Worm (Caenorhabditis elegans) whole organism, L4 larva: Measurements from ENCODE around the gene EGAP1.5.

Experiments
- F10B5.3 ChIP-seq: sonication (generic microtip); optimal IDR thresholded peaks from 2 replicates; lab custom pipeline; 2016; ENCODE audit warnings: mild to moderate bottlenecking, missing genetic modification characterization, missing compliant biosample characterization
- F26F4.8 ChIP-seq: fragments of 200-800 bp; sonication (Bioruptor generic); conservative IDR thresholded peaks from 2 replicates; pipeline ENCODE4 v1.3.6; 2022; ENCODE audit warnings: missing genetic modification characterization, missing compliant biosample characterization
- F44E2.7 ChIP-seq: fragments of 200-800 bp; sonication (Bioruptor generic); IDR thresholded peaks from 2 replicates; pipeline ENCODE4 v2.1.2; 2022; ENCODE audit warnings: missing genetic modification characterization, missing compliant biosample characterization
- R02D3.7 ChIP-seq: fragments of 150-350 bp; sonication (generic microtip); optimal IDR thresholded peaks from 3 replicates; lab custom pipeline; 2014; ENCODE audit warnings: missing biosample characterization, missing genetic modification characterization
- T20F7.1 ChIP-seq: fragments of 200-800 bp; sonication (Bioruptor generic); optimal IDR thresholded peaks from 2 replicates; lab custom pipeline; 2018; ENCODE audit warnings: mild to moderate bottlenecking, missing genetic modification characterization, missing compliant biosample characterization
- Y5F2A.4 ChIP-seq: fragments of 200-800 bp; sonication (Bioruptor generic); optimal IDR thresholded peaks from 2 replicates; lab custom pipeline; 2018; ENCODE audit warnings: mild to moderate bottlenecking, missing genetic modification characterization, missing compliant biosample characterization
- ZK337.2 ChIP-seq: fragments of 200-800 bp; sonication (Bioruptor generic); IDR thresholded peaks from 2 replicates; pipeline ENCODE4 v1.3.6; 2022; ENCODE audit warnings: missing genetic modification reagents, missing genetic modification characterization, missing compliant biosample characterization
- aha-1 ChIP-seq: fragments of 150-350 bp; peaks from one replicate; lab custom pipeline; 2014; ENCODE audit warnings: missing biosample characterization, missing genetic modification characterization
- aly-2 ChIP-seq: sonication (generic microtip); optimal IDR thresholded peaks from 2 replicates; lab custom pipeline; 2018; ENCODE audit warnings: missing biosample characterization, missing genetic modification characterization
- arid-1 ChIP-seq: fragments of 200-800 bp; sonication (Bioruptor generic); conservative IDR thresholded peaks from 2 replicates; pipeline ENCODE4 v1.3.6; 2022; ENCODE audit warnings: missing genetic modification reagents, missing genetic modification characterization, missing compliant biosample characterization
- attf-4 ChIP-seq: sonication (generic microtip); optimal IDR thresholded peaks from 3 replicates; lab custom pipeline; 2017; ENCODE audit warnings: missing biosample characterization, missing genetic modification characterization
- ceh-28 ChIP-seq: fragments of 150-350 bp; optimal IDR thresholded peaks from 2 replicates; lab custom pipeline; 2014; ENCODE audit warnings: missing biosample characterization, missing genetic modification reagents, missing genetic modification characterization
- ceh-32 ChIP-seq: sonication (generic microtip); optimal IDR thresholded peaks from 2 replicates; lab custom pipeline; 2016; ENCODE audit warnings: mild to moderate bottlenecking, missing genetic modification characterization, missing compliant biosample characterization; ENCODE audit not compliant: poor library complexity
- ceh-62 ChIP-seq: sonication (generic microtip); optimal IDR thresholded peaks from 2 replicates; lab custom pipeline; 2017; ENCODE audit warnings: missing biosample characterization, missing genetic modification characterization
- ceh-82 ChIP-seq: sonication (generic microtip); optimal IDR thresholded peaks from 2 replicates; lab custom pipeline; 2017; ENCODE audit warnings: missing biosample characterization, missing genetic modification characterization
- ces-1 ChIP-seq: fragments of 150-350 bp; sonication (generic microtip); optimal IDR thresholded peaks from 4 replicates; lab custom pipeline; 2014; ENCODE audit warnings: missing biosample characterization, missing genetic modification reagents, missing genetic modification characterization
- daf-12 ChIP-seq: fragments of 150-350 bp; optimal IDR thresholded peaks from 2 replicates; lab custom pipeline; 2014; ENCODE audit warnings: missing biosample characterization, missing genetic modification reagents, missing genetic modification characterization
- dmd-6 ChIP-seq: fragments of 200-800 bp; sonication (Bioruptor generic); IDR thresholded peaks from 2 replicates; pipeline ENCODE4 v1.3.6; 2022; ENCODE audit warnings: missing genetic modification reagents, missing genetic modification characterization, missing compliant biosample characterization
- dpl-1 ChIP-seq: fragments of 150-350 bp; optimal IDR thresholded peaks from 2 replicates; lab custom pipeline; 2014; ENCODE audit warnings: missing biosample characterization, missing genetic modification reagents, missing genetic modification characterization
- egl-27 ChIP-seq: sonication (generic microtip); optimal IDR thresholded peaks from 3 replicates; lab custom pipeline; 2017; ENCODE audit warnings: missing biosample characterization, missing genetic modification reagents, missing genetic modification characterization
- egl-43 ChIP-seq: fragments of 200-800 bp; sonication (Bioruptor generic); IDR thresholded peaks from 2 replicates; pipeline ENCODE4 v1.3.6; 2022; ENCODE audit warnings: missing genetic modification reagents, missing genetic modification characterization, missing compliant biosample characterization
- fos-1 ChIP-seq: fragments of 150-350 bp; optimal IDR thresholded peaks from 2 replicates; lab custom pipeline; 2014; ENCODE audit warnings: missing biosample characterization, missing genetic modification characterization
- hlh-11 ChIP-seq: fragments of 200-800 bp; sonication (Bioruptor generic); optimal IDR thresholded peaks from 2 replicates; lab custom pipeline; 2018; ENCODE audit warnings: mild to moderate bottlenecking, missing genetic modification characterization, missing compliant biosample characterization
- lim-7 ChIP-seq: fragments of 200-800 bp; sonication (Bioruptor generic); IDR thresholded peaks from 2 replicates; pipeline ENCODE4 v1.3.6; 2022; ENCODE audit warnings: missing genetic modification characterization, missing compliant biosample characterization
- lin-13 ChIP-seq: fragments of 150-350 bp; optimal IDR thresholded peaks from 2 replicates; lab custom pipeline; 2014; ENCODE audit warnings: missing biosample characterization, missing genetic modification reagents, missing genetic modification characterization
- lin-15B ChIP-seq: fragments of 150-350 bp; sonication (generic microtip); optimal IDR thresholded peaks from 3 replicates; lab custom pipeline; 2014; ENCODE audit warnings: missing biosample characterization, missing genetic modification characterization
- lin-38 ChIP-seq: fragments of 200-800 bp; sonication (Bioruptor generic); IDR thresholded peaks from 2 replicates; pipeline ENCODE4 v1.3.6; 2022; ENCODE audit warnings: missing genetic modification reagents, missing genetic modification characterization, missing compliant biosample characterization
- lir-3 ChIP-seq: sonication (generic microtip); optimal IDR thresholded peaks from 2 replicates; lab custom pipeline; 2016; ENCODE audit warnings: mild to moderate bottlenecking, missing genetic modification characterization, missing compliant biosample characterization
- madf-5 ChIP-seq, 2 experiments: fragments of 200-800 bp; sonication (Bioruptor generic); IDR thresholded peaks; 2 replicates each; pipeline ENCODE4 v1.3.6; 2022; ENCODE audit warnings: missing compliant biosample characterization in 2 of 2, missing genetic modification characterization in 2 of 2
- madf-9 ChIP-seq: fragments of 200-800 bp; sonication (Bioruptor generic); conservative IDR thresholded peaks from 2 replicates; pipeline ENCODE4 v1.3.6; 2022; ENCODE audit warnings: missing genetic modification reagents, missing genetic modification characterization, missing compliant biosample characterization
- mdt-29 ChIP-seq: fragments of 200-800 bp; sonication (Bioruptor generic); IDR thresholded peaks from 2 replicates; pipeline ENCODE4 v1.3.6; 2022; ENCODE audit warnings: missing genetic modification reagents, missing genetic modification characterization, missing compliant biosample characterization
- mes-2 ChIP-seq: sonication (generic microtip); optimal IDR thresholded peaks from 2 replicates; lab custom pipeline; 2016; ENCODE audit warnings: missing genotype, mild to moderate bottlenecking, missing genetic modification characterization, missing compliant biosample characterization; ENCODE audit not compliant: poor library complexity, severe bottlenecking
- mxl-2 ChIP-seq: fragments of 200-800 bp; sonication (Bioruptor generic); conservative IDR thresholded peaks from 2 replicates; pipeline ENCODE4 v1.3.6; 2022; ENCODE audit warnings: missing genetic modification reagents, missing genetic modification characterization, missing compliant biosample characterization
- nhr-102 ChIP-seq: sonication (generic microtip); optimal IDR thresholded peaks from 2 replicates; lab custom pipeline; 2016; ENCODE audit warnings: mild to moderate bottlenecking, missing genetic modification characterization, moderate library complexity, missing compliant biosample characterization
- nhr-11 ChIP-seq: fragments of 150-350 bp; optimal IDR thresholded peaks from 2 replicates; lab custom pipeline; 2014; ENCODE audit warnings: missing biosample characterization, missing genetic modification characterization
- nhr-237 ChIP-seq: sonication (generic microtip); optimal IDR thresholded peaks from 2 replicates; lab custom pipeline; 2017; ENCODE audit warnings: missing biosample characterization, missing genetic modification characterization
- nhr-28 ChIP-seq: fragments of 150-350 bp; optimal IDR thresholded peaks from 2 replicates; lab custom pipeline; 2014; ENCODE audit warnings: missing biosample characterization, missing genetic modification characterization
- nhr-6 ChIP-seq: fragments of 150-350 bp; optimal IDR thresholded peaks from 2 replicates; lab custom pipeline; 2014; ENCODE audit warnings: missing biosample characterization, missing genetic modification characterization
- nhr-77 ChIP-seq: fragments of 150-350 bp; optimal IDR thresholded peaks from 2 replicates; lab custom pipeline; 2014; ENCODE audit warnings: missing biosample characterization, missing genetic modification characterization
- pha-4 ChIP-seq, 2 experiments: fragments of 150-350 bp in 1 of 2; fragments of 200-800 bp in 1 of 2; sonication (Bioruptor generic) in 1 of 2; IDR thresholded peaks in 1 of 2; optimal IDR thresholded peaks in 1 of 2; 2 replicates each; pipeline versions ENCODE4 v1.3.6 to Lab custom; 2014 to 2022; ENCODE audit warnings: missing genetic modification characterization in 2 of 2, missing genetic modification reagents in 2 of 2, missing biosample characterization in 1 of 2, missing compliant biosample characterization in 1 of 2
- rbr-2 ChIP-seq: sonication (generic microtip); optimal IDR thresholded peaks from 2 replicates; lab custom pipeline; 2016; ENCODE audit warnings: missing genotype, missing genetic modification characterization, missing compliant biosample characterization
- saeg-2 ChIP-seq: fragments of 200-800 bp; sonication (Bioruptor generic); IDR thresholded peaks from 2 replicates; pipeline ENCODE4 v1.3.6; 2022; ENCODE audit warnings: missing genetic modification reagents, missing genetic modification characterization, missing compliant biosample characterization
- sdz-12 ChIP-seq: fragments of 200-800 bp; sonication (Bioruptor generic); optimal IDR thresholded peaks from 2 replicates; lab custom pipeline; 2018; ENCODE audit warnings: mild to moderate bottlenecking, missing genetic modification characterization, missing compliant biosample characterization
- snpc-4 ChIP-seq: fragments of 150-350 bp; optimal IDR thresholded peaks from 2 replicates; lab custom pipeline; 2014; ENCODE audit warnings: missing biosample characterization, missing genetic modification characterization
- spr-1 ChIP-seq: sonication (generic microtip); optimal IDR thresholded peaks from 2 replicates; lab custom pipeline; 2016; ENCODE audit warnings: mild to moderate bottlenecking, missing genetic modification characterization, missing compliant biosample characterization
- tra-1 ChIP-seq: fragments of 200-800 bp; sonication (Bioruptor generic); IDR thresholded peaks from 2 replicates; pipeline ENCODE4 v1.3.6; 2022; ENCODE audit warnings: missing genetic modification reagents, missing genetic modification characterization, missing compliant biosample characterization
- unc-39 ChIP-seq: sonication (generic microtip); optimal IDR thresholded peaks from 2 replicates; lab custom pipeline; 2017; ENCODE audit warnings: missing biosample characterization, missing genetic modification characterization
- zfp-3 ChIP-seq: fragments of 200-800 bp; sonication (Bioruptor generic); conservative IDR thresholded peaks from 2 replicates; pipeline ENCODE4 v1.3.6; 2022; ENCODE audit warnings: missing genetic modification reagents, missing genetic modification characterization, missing compliant biosample characterization
- zip-11 ChIP-seq: fragments of 200-800 bp; sonication (Bioruptor generic); IDR thresholded peaks from 2 replicates; pipeline ENCODE4 v1.3.6; 2022; ENCODE audit warnings: missing genetic modification characterization, missing compliant biosample characterization
- ztf-7 ChIP-seq: fragments of 150-350 bp; optimal IDR thresholded peaks from 2 replicates; lab custom pipeline; 2014; ENCODE audit warnings: missing biosample characterization, missing genetic modification characterization

EGAP1.5 gene

ce11 chrIII:5943368-5944180, 12.1 kb downstream of the EGAP1.5 start (continued):
- TF ChIP-seq spr-1 (tag; lab: Kevin White, UChicago): peak; percentile 46
- TF ChIP-seq madf-5 (GFP tag; IDR thresholded peaks at IDR 0.05; lab: Robert Waterston, UW): no peak; a peak in 1 of 4 replicates
- TF ChIP-seq tra-1: no peak
- TF ChIP-seq aha-1 (tag; lab: Kevin White, UChicago): peak; percentile 87
- TF ChIP-seq lim-7 (GFP tag; lab: Robert Waterston, UW): peak; percentile 66
- peak; percentile 13; the same call in 1 of the 2 replicates for TF ChIP-seq ZK337.2 (GFP tag; lab: Robert Waterston, UW)
- TF ChIP-seq F44E2.7: no peak
- TF ChIP-seq nhr-102 (tag; lab: Kevin White, UChicago): peak; percentile 91
- no peak for TF ChIP-seq ceh-82 (tag; lab: Kevin White, UChicago)
- TF ChIP-seq pha-4 (GFP tag; IDR thresholded peaks at IDR 0.05; lab: Robert Waterston, UW): peak; percentile 48; the same call in 1 of the 2 replicates
- peak; percentile 31 for TF ChIP-seq pha-4 (tag; optimal IDR thresholded peaks at IDR 0.05; lab: Kevin White, UChicago)
- TF ChIP-seq lir-3: peak; percentile 38
- TF ChIP-seq ceh-32 (tag; lab: Kevin White, UChicago): no peak
- TF ChIP-seq egl-27 (tag; lab: Kevin White, UChicago): no peak
- no peak for TF ChIP-seq nhr-28 (tag; lab: Kevin White, UChicago)
- TF ChIP-seq fos-1 (tag; lab: Kevin White, UChicago): no peak
- TF ChIP-seq zfp-3 (GFP tag; lab: Robert Waterston, UW): peak; percentile 92
- TF ChIP-seq ztf-7 (tag; lab: Kevin White, UChicago): no peak
- no peak for TF ChIP-seq nhr-6 (tag; lab: Kevin White, UChicago)
- no peak for TF ChIP-seq sdz-12 (GFP tag; lab: Kevin White, UChicago)
- TF ChIP-seq Y5F2A.4: peak; percentile 39
- no peak for TF ChIP-seq lin-15B (tag; lab: Kevin White, UChicago)
- peak; percentile 55 for TF ChIP-seq aly-2 (tag; lab: Kevin White, UChicago)
- TF ChIP-seq nhr-11 (tag; lab: Kevin White, UChicago): no peak
- peak; percentile 62 for TF ChIP-seq mdt-29 (GFP tag; lab: Robert Waterston, UW)
- TF ChIP-seq hlh-11 (tag; lab: Kevin White, UChicago): peak; percentile 61
- TF ChIP-seq ces-1 (GFP tag; lab: Kevin White, UChicago): no peak
- TF ChIP-seq zip-11 (GFP tag; lab: Robert Waterston, UW): no peak
- no peak for TF ChIP-seq nhr-237 (tag; lab: Kevin White, UChicago)
- no peak for TF ChIP-seq ceh-62
- TF ChIP-seq unc-39 (tag; lab: Kevin White, UChicago): no peak
- TF ChIP-seq rbr-2 (tag; lab: Kevin White, UChicago): peak; percentile 44
- TF ChIP-seq madf-9: no peak; the same call in 1 of the 2 replicates
- TF ChIP-seq ceh-28: no peak
- TF ChIP-seq arid-1 (GFP tag; lab: Robert Waterston, UW): peak; percentile 68
- TF ChIP-seq dmd-6 (GFP tag; lab: Robert Waterston, UW): peak; percentile 55
- peak; percentile 66 for TF ChIP-seq F10B5.3
- no peak for TF ChIP-seq mxl-2 (GFP tag; lab: Robert Waterston, UW)
- peak; percentile 96 for TF ChIP-seq nhr-77 (tag; lab: Kevin White, UChicago)
- TF ChIP-seq daf-12: no peak
- TF ChIP-seq egl-43 (GFP tag; lab: Robert Waterston, UW): no peak
- no peak for TF ChIP-seq R02D3.7
- peak; percentile 70 for TF ChIP-seq lin-38 (GFP tag; lab: Robert Waterston, UW)
- TF ChIP-seq lin-13 (GFP tag; lab: Kevin White, UChicago): peak; percentile 79
- peak; percentile 64 for TF ChIP-seq mes-2 (tag; lab: Kevin White, UChicago)
- peak; percentile 79 for TF ChIP-seq T20F7.1 (GFP tag; lab: Kevin White, UChicago)
- no peak for TF ChIP-seq F26F4.8 (GFP tag; lab: Robert Waterston, UW)
- peak; percentile 9 for TF ChIP-seq saeg-2 (GFP tag; lab: Robert Waterston, UW)
- TF ChIP-seq dpl-1 (GFP tag; lab: Kevin White, UChicago): peak; percentile 2
- peak; percentile 46 for TF ChIP-seq attf-4 (tag; lab: Kevin White, UChicago)
- TF ChIP-seq snpc-4 (tag; lab: Kevin White, UChicago): no peak
